Worm (Caenorhabditis elegans) whole organism, midembryonic: ENCODE data around the gene dcar-1.

Experiments
- T22C8.4 ChIP-seq: fragments of 200-800 bp; sonication (Bioruptor generic); IDR thresholded peaks from 2 replicates; pipeline ENCODE4 v1.3.6; 2022; ENCODE audit warnings: missing genetic modification characterization, missing compliant biosample characterization
- flt-1 ChIP-seq: fragments of 200-800 bp; sonication (Bioruptor generic); IDR thresholded peaks from 2 replicates; pipeline ENCODE4 v1.3.6; 2022; ENCODE audit warnings: missing genetic modification characterization, missing compliant biosample characterization
- klf-2 ChIP-seq: fragments of 200-800 bp; sonication (Bioruptor generic); conservative IDR thresholded peaks from 2 replicates; pipeline ENCODE4 v1.3.6; 2022; ENCODE audit warnings: missing genetic modification reagents, missing genetic modification characterization, missing compliant biosample characterization
- ref-1 ChIP-seq: fragments of 200-800 bp; sonication (Bioruptor generic); conservative IDR thresholded peaks from 2 replicates; pipeline ENCODE4 v1.3.6; 2022; ENCODE audit warnings: missing genetic modification reagents, missing genetic modification characterization, missing compliant biosample characterization
- tab-1 ChIP-seq: fragments of 200-800 bp; sonication (Bioruptor generic); IDR thresholded peaks from 2 replicates; pipeline ENCODE4 v1.3.6; 2022; ENCODE audit warnings: missing genetic modification characterization, missing compliant biosample characterization
- ztf-23 ChIP-seq: fragments of 200-800 bp; sonication (Bioruptor generic); IDR thresholded peaks from 2 replicates; pipeline ENCODE4 v1.3.6; 2022; ENCODE audit warnings: missing genetic modification reagents, missing genetic modification characterization, missing compliant biosample characterization
- ztf-29 ChIP-seq: fragments of 200-800 bp; sonication (Bioruptor generic); IDR thresholded peaks from 2 replicates; pipeline ENCODE4 v1.3.6; 2022; ENCODE audit warnings: missing genetic modification reagents, missing genetic modification characterization, missing compliant biosample characterization

- TF ChIP-seq flt-1 (GFP tag; lab: Robert Waterston, UW) = no peak
- no peak for TF ChIP-seq klf-2 (GFP tag; lab: Robert Waterston, UW)
- no peak for TF ChIP-seq ztf-23
- TF ChIP-seq tab-1 (GFP tag; lab: Robert Waterston, UW) = no peak
- TF ChIP-seq ztf-29 (GFP tag; lab: Robert Waterston, UW) = no peak
- no peak for TF ChIP-seq ref-1 (GFP tag; lab: Robert Waterston, UW)
- TF ChIP-seq T22C8.4 (GFP tag; lab: Robert Waterston, UW) = no peak
These were observed 46.0 kb downstream of the dcar-1 start for ce11 chrV:17956109-17956508.
